Worm (Caenorhabditis elegans) whole organism, midembryonic: Measurements from ENCODE around the gene rog-1.

Source experiments
- T22C8.4 ChIP-seq: fragments of 200-800 bp; sonication (Bioruptor generic); IDR thresholded peaks from 2 replicates; pipeline ENCODE4 v1.3.6; 2022; ENCODE audit warnings: missing genetic modification characterization, missing compliant biosample characterization
- ztf-29 ChIP-seq: fragments of 200-800 bp; sonication (Bioruptor generic); IDR thresholded peaks from 2 replicates; pipeline ENCODE4 v1.3.6; 2022; ENCODE audit warnings: missing genetic modification reagents, missing genetic modification characterization, missing compliant biosample characterization

ce11 chrII:1357262-1357661 lies 17.5 kb downstream of the rog-1 start:
- TF ChIP-seq T22C8.4 (GFP tag; lab: Robert Waterston, UW) (no peak), ztf-29 (GFP tag; lab: Robert Waterston, UW) (no peak)
